Worm (Caenorhabditis elegans) whole organism, early embryonic: Measurements from ENCODE around the gene clpf-1.

ENCODE experiments used
- B0310.2 ChIP-seq: sonication (generic microtip); optimal IDR thresholded peaks from 2 replicates; lab custom pipeline; 2016; ENCODE audit warnings: mild to moderate bottlenecking, missing genetic modification characterization, missing compliant biosample characterization
- F13C5.2 ChIP-seq: sonication (generic microtip); optimal IDR thresholded peaks from 2 replicates; lab custom pipeline; 2017; ENCODE audit warnings: mild to moderate bottlenecking, missing genetic modification characterization, inconsistent platforms, missing compliant biosample characterization
- aly-1 ChIP-seq: sonication (generic microtip); optimal IDR thresholded peaks from 2 replicates; lab custom pipeline; 2016; ENCODE audit warnings: missing genetic modification characterization, missing compliant biosample characterization
- ama-1 ChIP-seq: fragments of 150-350 bp; optimal IDR thresholded peaks from 2 replicates; lab custom pipeline; 2014
- ceh-13 ChIP-seq: fragments of 200-800 bp; sonication (Bioruptor generic); optimal IDR thresholded peaks from 2 replicates; lab custom pipeline; 2018; ENCODE audit warnings: mild to moderate bottlenecking, missing genetic modification characterization, missing compliant biosample characterization
- ceh-36 ChIP-seq: sonication (generic microtip); optimal IDR thresholded peaks from 2 replicates; lab custom pipeline; 2016; ENCODE audit warnings: missing genetic modification characterization, inconsistent platforms, missing compliant biosample characterization
- ets-7 ChIP-seq: sonication (generic microtip); optimal IDR thresholded peaks from 2 replicates; lab custom pipeline; 2016; ENCODE audit warnings: missing genotype, missing genetic modification characterization, missing compliant biosample characterization
- flt-1 ChIP-seq: fragments of 200-800 bp; sonication (Bioruptor generic); IDR thresholded peaks from 2 replicates; pipeline ENCODE4 v1.3.6; 2022; ENCODE audit warnings: missing genetic modification characterization, missing compliant biosample characterization
- hmbx-1 ChIP-seq: sonication (generic microtip); optimal IDR thresholded peaks from 2 replicates; lab custom pipeline; 2016; ENCODE audit warnings: mild to moderate bottlenecking, missing genetic modification characterization, missing compliant biosample characterization
- hmg-4 ChIP-seq: fragments of 200-800 bp; sonication (Bioruptor generic); optimal IDR thresholded peaks from 2 replicates; lab custom pipeline; 2018; ENCODE audit warnings: mild to moderate bottlenecking, missing genetic modification characterization, missing compliant biosample characterization
- hnd-1 ChIP-seq: sonication (generic microtip); optimal IDR thresholded peaks from 2 replicates; lab custom pipeline; 2016; ENCODE audit warnings: missing genetic modification characterization, missing compliant biosample characterization
- pes-1 ChIP-seq: fragments of 200-800 bp; sonication (Bioruptor generic); IDR thresholded peaks from 2 replicates; pipeline ENCODE4 v1.3.6; 2022; ENCODE audit warnings: missing genetic modification reagents, missing genetic modification characterization, missing compliant biosample characterization
- scrt-1 ChIP-seq: fragments of 200-800 bp; sonication (Bioruptor generic); IDR thresholded peaks from 2 replicates; pipeline ENCODE4 v1.3.6; 2022; ENCODE audit warnings: missing genetic modification characterization, missing compliant biosample characterization
- sea-1 ChIP-seq: fragments of 200-800 bp; sonication (Bioruptor generic); conservative IDR thresholded peaks from 2 replicates; pipeline ENCODE4 v1.3.6; 2022; ENCODE audit warnings: missing genetic modification characterization, missing compliant biosample characterization
- tbx-11 ChIP-seq: fragments of 200-800 bp; sonication (Bioruptor generic); IDR thresholded peaks from 2 replicates; pipeline ENCODE4 v1.3.6; 2022; ENCODE audit warnings: missing genetic modification characterization, missing compliant biosample characterization
- tbx-37 ChIP-seq: fragments of 200-800 bp; sonication (Bioruptor generic); conservative IDR thresholded peaks from 2 replicates; pipeline ENCODE4 v1.3.6; 2022; ENCODE audit warnings: missing genetic modification reagents, missing genetic modification characterization, missing compliant biosample characterization
- tra-4 ChIP-seq: sonication (generic microtip); optimal IDR thresholded peaks from 2 replicates; lab custom pipeline; 2017; ENCODE audit warnings: missing genetic modification characterization, missing compliant biosample characterization

clpf-1 gene

ce11 chrIII:3390144-3390543 lies 7.4 kb upstream of the clpf-1 start:
- TF ChIP-seq tra-4 (tag; lab: Kevin White, UChicago) (no peak), aly-1 (tag; lab: Kevin White, UChicago) (no peak), ama-1 (lab: Kevin White, UChicago) (no peak), hmbx-1 (tag; lab: Kevin White, UChicago) (no peak), hmg-4 (GFP tag; lab: Kevin White, UChicago) (no peak), B0310.2 (tag; lab: Kevin White, UChicago) (no peak), tbx-11 (GFP tag; lab: Robert Waterston, UW) (no peak), ceh-13 (GFP tag; lab: Kevin White, UChicago) (no peak), flt-1 (no peak), scrt-1 (GFP tag; lab: Robert Waterston, UW) (no peak), F13C5.2 (tag; lab: Kevin White, UChicago) (no peak), pes-1 (GFP tag; lab: Robert Waterston, UW) (no peak), sea-1 (GFP tag; lab: Robert Waterston, UW) (no peak), ets-7 (tag; lab: Kevin White, UChicago) (no peak), tbx-37 (GFP tag; lab: Robert Waterston, UW) (no peak), ceh-36 (tag; lab: Kevin White, UChicago) (no peak), hnd-1 (tag; lab: Kevin White, UChicago) (no peak)

- TF ChIP-seq ceh-36 (tag; lab: Kevin White, UChicago), result no peak
- no peak for TF ChIP-seq aly-1 (tag; lab: Kevin White, UChicago)
- no peak for TF ChIP-seq sea-1 (GFP tag; lab: Robert Waterston, UW)
- TF ChIP-seq hmbx-1 (tag; lab: Kevin White, UChicago), result no peak
- TF ChIP-seq F13C5.2 (tag; lab: Kevin White, UChicago), result no peak
- no peak for TF ChIP-seq tbx-37 (GFP tag; lab: Robert Waterston, UW)
- no peak for TF ChIP-seq hmg-4 (GFP tag; lab: Kevin White, UChicago)
- no peak for TF ChIP-seq hnd-1 (tag; lab: Kevin White, UChicago)
- TF ChIP-seq scrt-1 (GFP tag; lab: Robert Waterston, UW), result no peak
- TF ChIP-seq tbx-11 (GFP tag; lab: Robert Waterston, UW), result no peak
- TF ChIP-seq ama-1 (lab: Kevin White, UChicago), result no peak
These were observed 3.9 kb upstream of the clpf-1 start, which contains the start of gene mlc-4 for ce11 chrIII:3393687-3394086. mlc-4 (minus strand) TSS chrIII:3393787.

- TF ChIP-seq tbx-37 (GFP tag; lab: Robert Waterston, UW) (no peak), hmbx-1 (tag; lab: Kevin White, UChicago) (no peak), scrt-1 (GFP tag; lab: Robert Waterston, UW) (no peak), tbx-11 (GFP tag; lab: Robert Waterston, UW) (no peak), tra-4 (tag; lab: Kevin White, UChicago) (no peak), pes-1 (GFP tag; lab: Robert Waterston, UW) (no peak), ets-7 (tag; lab: Kevin White, UChicago) (no peak), F13C5.2 (tag; lab: Kevin White, UChicago) (no peak), hnd-1 (tag; lab: Kevin White, UChicago) (no peak), hmg-4 (GFP tag; lab: Kevin White, UChicago) (no peak), ceh-36 (tag; lab: Kevin White, UChicago) (no peak), B0310.2 (tag; lab: Kevin White, UChicago) (no peak), ceh-13 (GFP tag; lab: Kevin White, UChicago) (no peak), flt-1 (no peak), ama-1 (lab: Kevin White, UChicago) (no peak), aly-1 (tag; lab: Kevin White, UChicago) (no peak), sea-1 (GFP tag; lab: Robert Waterston, UW) (no peak)
These were observed 2.4 kb upstream of the clpf-1 start for ce11 chrIII:3395112-3395511.

ce11 chrIII:3395874-3396467 lies 1.6 kb upstream of the clpf-1 start, which contains the start of gene cri-3:
cri-3 (plus strand) TSS chrIII:3396355.
- TF ChIP-seq flt-1 (no peak), hmbx-1 (tag; lab: Kevin White, UChicago) (no peak), tbx-37 (GFP tag; lab: Robert Waterston, UW) (no peak), aly-1 (tag; lab: Kevin White, UChicago) (no peak), B0310.2 (tag; lab: Kevin White, UChicago) (no peak), ceh-13 (GFP tag; lab: Kevin White, UChicago) (no peak), ama-1 (lab: Kevin White, UChicago) (no peak), sea-1 (GFP tag; lab: Robert Waterston, UW) (no peak), tra-4 (tag; lab: Kevin White, UChicago) (no peak), F13C5.2 (tag; lab: Kevin White, UChicago) (no peak), scrt-1 (GFP tag; lab: Robert Waterston, UW) (no peak), hnd-1 (tag; lab: Kevin White, UChicago) (no peak), pes-1 (GFP tag; lab: Robert Waterston, UW) (no peak), tbx-11 (GFP tag; lab: Robert Waterston, UW) (no peak), ceh-36 (tag; lab: Kevin White, UChicago) (no peak), hmg-4 (GFP tag; lab: Kevin White, UChicago) (no peak), ets-7 (tag; lab: Kevin White, UChicago) (no peak)

- TF ChIP-seq ets-7 (tag; lab: Kevin White, UChicago) (no peak), pes-1 (GFP tag; lab: Robert Waterston, UW) (peak; percentile 40; the same call in 1 of the 2 replicates), ceh-36 (tag; lab: Kevin White, UChicago) (no peak), hmg-4 (GFP tag; lab: Kevin White, UChicago) (no peak), flt-1 (no peak), scrt-1 (GFP tag; lab: Robert Waterston, UW) (no peak), tbx-11 (GFP tag; lab: Robert Waterston, UW) (no peak)
These were observed 942 bp downstream of the clpf-1 start for ce11 chrIII:3398485-3398884.

ce11 chrIII:3400444-3400843 lies 2.9 kb downstream of the clpf-1 start:
- TF ChIP-seq hmbx-1 (tag; lab: Kevin White, UChicago) (no peak), tbx-11 (GFP tag; lab: Robert Waterston, UW) (no peak), ama-1 (lab: Kevin White, UChicago) (no peak), hmg-4 (GFP tag; lab: Kevin White, UChicago) (no peak), aly-1 (tag; lab: Kevin White, UChicago) (no peak), hnd-1 (tag; lab: Kevin White, UChicago) (no peak), ets-7 (tag; lab: Kevin White, UChicago) (no peak), F13C5.2 (tag; lab: Kevin White, UChicago) (no peak), tra-4 (tag; lab: Kevin White, UChicago) (no peak), sea-1 (GFP tag; lab: Robert Waterston, UW) (no peak), ceh-36 (tag; lab: Kevin White, UChicago) (no peak), scrt-1 (GFP tag; lab: Robert Waterston, UW) (no peak), pes-1 (GFP tag; lab: Robert Waterston, UW) (no peak), B0310.2 (tag; lab: Kevin White, UChicago) (no peak), flt-1 (no peak), tbx-37 (GFP tag; lab: Robert Waterston, UW) (no peak), ceh-13 (GFP tag; lab: Kevin White, UChicago) (no peak)
